Fruit fly (Drosophila melanogaster) whole organism, wandering third instar larva: ENCODE data around the gene Gr77a.

ENCODE experiments used
- Abd-B ChIP-seq: fragments of >200 bp; optimal IDR thresholded peaks from 2 replicates; lab custom pipeline; 2017; ENCODE audit warnings: missing biosample characterization, missing genetic modification characterization
- usp ChIP-seq: fragments of >200 bp; optimal IDR thresholded peaks from 2 replicates; lab custom pipeline; 2017; ENCODE audit warnings: missing biosample characterization, missing genetic modification characterization

DNA sequence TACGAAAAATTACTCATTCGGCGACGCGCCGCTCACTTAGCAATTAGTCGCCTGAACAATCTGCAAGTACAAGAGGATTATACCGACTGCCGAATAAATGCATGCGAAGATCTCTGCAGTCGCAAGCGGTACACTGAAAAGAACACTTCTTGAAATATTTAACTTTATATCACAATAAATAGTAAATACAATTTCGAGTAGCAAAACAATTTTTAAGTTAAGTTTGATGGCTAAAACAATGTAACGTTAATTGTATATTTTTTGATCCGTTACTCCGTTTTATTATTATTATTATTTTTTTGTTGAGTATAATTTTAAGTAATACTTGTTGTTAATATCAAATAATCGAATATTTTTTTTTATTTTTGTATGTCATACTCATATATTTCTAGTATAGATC is 9.8 kb downstream of the Gr77a start:
- no peak for TF ChIP-seq usp
- no peak for TF ChIP-seq Abd-B (GFP tag; lab: Kevin White, UChicago)
